Fruit fly (Drosophila melanogaster): ENCODE measurements around the gene CG42537.

CG42537 gene

dm6 chr3R:6368550-6369238, 8.9 kb upstream of the CG42537 start, which contains the start of gene CG10286 (continued):
- TF ChIP-seq CG10431 (GFP tag; optimal IDR thresholded peaks at IDR 0.05) (peak; percentile 46), zen2 (GFP tag; IDR thresholded peaks at IDR 0.05; ENCODE audit: partially characterized antibody) (peak; percentile 63; the same call in 1 of the 3 replicates), CHES-1-like (GFP tag; optimal IDR thresholded peaks at IDR 0.05) (peak; percentile 29), Camta (GFP tag; optimal IDR thresholded peaks at IDR 0.05) (no peak), chif (GFP tag; optimal IDR thresholded peaks at IDR 0.05) (peak in 1 of 2 experiments; percentile 11), CG18599 (GFP tag; optimal IDR thresholded peaks at IDR 0.05) (peak; percentile 36), ap (GFP tag; IDR thresholded peaks at IDR 0.05) (no peak; the same call in 1 of the 2 replicates), Ets97D (GFP tag; optimal IDR thresholded peaks at IDR 0.05) (peak; percentile 29), ftz-f1 (GFP tag; optimal IDR thresholded peaks at IDR 0.05) (no peak), ato (GFP tag; IDR thresholded peaks at IDR 0.05; ENCODE audit: partially characterized antibody) (peak; percentile 66; the same call in 1 of the 2 replicates), CG6654 (GFP tag; optimal IDR thresholded peaks at IDR 0.05) (no peak), CG17912 (GFP tag; optimal IDR thresholded peaks at IDR 0.05) (peak; percentile 21), CG10209 (GFP tag; optimal IDR thresholded peaks at IDR 0.05) (peak; percentile 16), Sry-δ (GFP tag; optimal IDR thresholded peaks at IDR 0.05) (peak; percentile 83), CG32532 (GFP tag; IDR thresholded peaks at IDR 0.05) (peak; percentile 36), CG7357 (GFP tag; IDR thresholded peaks at IDR 0.05) (0 out of 3 replicates have a peak, but pooled peaks have one; percentile 6), trem (tag; optimal IDR thresholded peaks at IDR 0.05) (peak; percentile 87), en (GFP tag; optimal IDR thresholded peaks at IDR 0.05) (no peak), CG2712 (tag; optimal IDR thresholded peaks at IDR 0.05) (peak; percentile 67), Med (GFP tag) (peak; percentile 82), CG17359 (tag; optimal IDR thresholded peaks at IDR 0.05) (peak; percentile 19), Ssrp (tag; optimal IDR thresholded peaks at IDR 0.05) (peak; percentile 31), C15 (GFP tag; IDR thresholded peaks at IDR 0.05) (no peak), trh (GFP tag; optimal IDR thresholded peaks at IDR 0.05) (no peak), CG1233 (GFP tag; optimal IDR thresholded peaks at IDR 0.05) (peak; percentile 0), CG10366 (GFP tag; IDR thresholded peaks at IDR 0.05) (peak; percentile 18; the same call in 1 of the 2 replicates), Sox102F (GFP tag; optimal IDR thresholded peaks at IDR 0.05) (no peak), CG9932 (GFP tag; IDR thresholded peaks at IDR 0.05) (peak; percentile 64), CG4617 (GFP tag; optimal IDR thresholded peaks at IDR 0.05; ENCODE audit: borderline replicate concordance) (peak; percentile 14), tgo (GFP tag; IDR thresholded peaks at IDR 0.05) (no peak; the same call in 1 of the 3 replicates), CG10267 (tag; optimal IDR thresholded peaks at IDR 0.05) (peak; percentile 55), sob (GFP tag; IDR thresholded peaks at IDR 0.05) (peak; percentile 67), unc-4 (GFP tag; IDR thresholded peaks at IDR 0.05; ENCODE audit: partially characterized antibody) (peak; percentile 68), ssp (GFP tag; IDR thresholded peaks at IDR 0.05) (peak; percentile 48), Dref (GFP tag; IDR thresholded peaks at IDR 0.05) (peak; percentile 91), NfI (GFP tag; optimal IDR thresholded peaks at IDR 0.05) (peak; percentile 5), vnd (GFP tag; IDR thresholded peaks at IDR 0.05; ENCODE audit: partially characterized antibody) (peak; percentile 63), jing (GFP tag; optimal IDR thresholded peaks at IDR 0.05) (no peak), CG6813 (GFP tag; optimal IDR thresholded peaks at IDR 0.05) (peak; percentile 47), chinmo (GFP tag; IDR thresholded peaks at IDR 0.05; ENCODE audit: partially characterized antibody) (peak; percentile 77; the same call in 1 of the 4 replicates), CG42726 (GFP tag; IDR thresholded peaks at IDR 0.05; ENCODE audit: partially characterized antibody) (peak; percentile 65), CG11723 (GFP tag; optimal IDR thresholded peaks at IDR 0.05) (no peak), CG8924 (tag; optimal IDR thresholded peaks at IDR 0.05) (peak; percentile 86), CG14014 (GFP tag; IDR thresholded peaks at IDR 0.05) (peak; percentile 32; the same call in 1 of the 2 replicates), amos (GFP tag; IDR thresholded peaks at IDR 0.05; ENCODE audit: partially characterized antibody) (peak; percentile 86), CG8478 (optimal IDR thresholded peaks at IDR 0.05) (no peak), Bgb (GFP tag; IDR thresholded peaks at IDR 0.05; ENCODE audit: partially characterized antibody) (peak; percentile 85), Doc3 (GFP tag; IDR thresholded peaks at IDR 0.05; ENCODE audit: partially characterized antibody) (peak; percentile 51; the same call in 2 of the 3 replicates)

Measured in whole organism, embryonic.